Fruit fly (Drosophila melanogaster) whole organism, embryonic: ENCODE measurements around the gene Girdin.

Experiments
- Atf-2 ChIP-seq: fragments of 200-800 bp; sonication (Bioruptor generic); optimal IDR thresholded peaks from 2 replicates; lab custom pipeline; 2016; ENCODE audit warnings: missing biosample characterization, missing genetic modification characterization
- B-H2 ChIP-seq: fragments of 200-800 bp; sonication (Bioruptor generic); optimal IDR thresholded peaks from 2 replicates; lab custom pipeline; 2018; ENCODE audit warnings: missing biosample characterization, mild to moderate bottlenecking, missing genetic modification characterization
- Bdp1 ChIP-seq: fragments of 200-800 bp; sonication (Bioruptor generic); optimal IDR thresholded peaks from 3 replicates; lab custom pipeline; 2016; ENCODE audit warnings: missing biosample characterization, missing genetic modification characterization
- Bgb ChIP-seq: fragments of 200-800 bp; sonication (Bioruptor generic); IDR thresholded peaks from 2 replicates; pipeline ENCODE4 v1.3.6; 2022; ENCODE audit warnings: missing biosample characterization, missing genetic modification characterization; ENCODE audit not compliant: partially characterized antibody
- C15 ChIP-seq: fragments of 200-800 bp; sonication (Bioruptor generic); IDR thresholded peaks from 3 replicates; pipeline ENCODE4 v1.3.6; 2022; ENCODE audit warnings: missing biosample characterization, missing genetic modification characterization
- CG10209 ChIP-seq: fragments of 200-800 bp; sonication (Bioruptor generic); optimal IDR thresholded peaks from 3 replicates; lab custom pipeline; 2017; ENCODE audit warnings: missing biosample characterization, mild to moderate bottlenecking, missing genetic modification characterization, missing genetic modification reagents
- CG12391 ChIP-seq: fragments of 200-800 bp; sonication (Bioruptor generic); optimal IDR thresholded peaks from 3 replicates; lab custom pipeline; 2018; ENCODE audit warnings: missing biosample characterization, mild to moderate bottlenecking, missing genetic modification characterization, moderate library complexity
- CG12744 ChIP-seq: fragments of 200-800 bp; sonication (Bioruptor generic); optimal IDR thresholded peaks from 2 replicates; lab custom pipeline; 2016; ENCODE audit warnings: missing biosample characterization, missing genetic modification characterization
- CG13123 ChIP-seq: fragments of 200-800 bp; sonication (Bioruptor generic); optimal IDR thresholded peaks from 2 replicates; lab custom pipeline; 2016; ENCODE audit warnings: missing biosample characterization, missing genetic modification characterization
- CG14965 ChIP-seq: fragments of 200-800 bp; sonication (Bioruptor generic); optimal IDR thresholded peaks from 2 replicates; lab custom pipeline; 2016; ENCODE audit warnings: missing biosample characterization, missing genetic modification characterization, borderline replicate concordance
- CG15073 ChIP-seq: fragments of 200-800 bp; sonication (Bioruptor generic); optimal IDR thresholded peaks from 2 replicates; lab custom pipeline; 2016; ENCODE audit warnings: missing biosample characterization, missing genetic modification characterization
- CG16815 ChIP-seq: fragments of 200-800 bp; sonication (Bioruptor generic); optimal IDR thresholded peaks from 3 replicates; lab custom pipeline; 2017; ENCODE audit warnings: missing biosample characterization, mild to moderate bottlenecking, missing genetic modification characterization
- CG17385 ChIP-seq: fragments of 200-800 bp; sonication (Bioruptor generic); optimal IDR thresholded peaks from 3 replicates; lab custom pipeline; 2018; ENCODE audit warnings: missing biosample characterization, mild to moderate bottlenecking, missing genetic modification characterization
- CG17568 ChIP-seq: fragments of 200-800 bp; sonication (Bioruptor generic); optimal IDR thresholded peaks from 2 replicates; lab custom pipeline; 2018; ENCODE audit warnings: missing biosample characterization, mild to moderate bottlenecking, missing genetic modification characterization, moderate library complexity
- CG2120 ChIP-seq: fragments of 200-800 bp; sonication (Bioruptor generic); optimal IDR thresholded peaks from 3 replicates; lab custom pipeline; 2016; ENCODE audit warnings: missing biosample characterization, missing genetic modification characterization
- CG2678 ChIP-seq: fragments of 200-800 bp; sonication (Bioruptor generic); optimal IDR thresholded peaks from 3 replicates; lab custom pipeline; 2019; ENCODE audit warnings: missing biosample characterization, mild to moderate bottlenecking, missing genetic modification characterization, moderate library complexity
- CG2889 ChIP-seq: fragments of 200-800 bp; sonication (Bioruptor generic); IDR thresholded peaks from 3 replicates; pipeline ENCODE4 v1.3.6; 2022; ENCODE audit warnings: missing biosample characterization, missing genetic modification characterization
- CG32772 ChIP-seq: fragments of 200-800 bp; sonication (Bioruptor generic); IDR thresholded peaks from 2 replicates; pipeline ENCODE4 v1.3.6; 2022; ENCODE audit warnings: missing biosample characterization, missing genetic modification characterization
- CG3407 ChIP-seq: fragments of 200-800 bp; sonication (Bioruptor generic); optimal IDR thresholded peaks from 2 replicates; lab custom pipeline; 2018; ENCODE audit warnings: missing biosample characterization, mild to moderate bottlenecking, missing genetic modification characterization
- CG3726 ChIP-seq: fragments of 200-800 bp; sonication (Bioruptor generic); IDR thresholded peaks from 3 replicates; pipeline ENCODE4, ENCODE4 v1.3.6; 2022; ENCODE audit warnings: missing biosample characterization, missing genetic modification characterization
- CG4328 ChIP-seq: fragments of 200-800 bp; sonication (Bioruptor generic); optimal IDR thresholded peaks from 3 replicates; lab custom pipeline; 2017; ENCODE audit warnings: missing biosample characterization, missing genetic modification reagents, missing genetic modification characterization
- CG4404 ChIP-seq: fragments of 200-800 bp; sonication (Bioruptor generic); IDR thresholded peaks from 2 replicates; pipeline ENCODE4 v1.3.6; 2022; ENCODE audit warnings: missing biosample characterization, missing genetic modification characterization
- CG5180 ChIP-seq: fragments of 200-800 bp; sonication (Bioruptor generic); optimal IDR thresholded peaks from 3 replicates; lab custom pipeline; 2017; ENCODE audit warnings: missing biosample characterization, missing genetic modification characterization, mild to moderate bottlenecking, moderate library complexity, missing genetic modification reagents
- CG6791 ChIP-seq: fragments of 200-800 bp; sonication (Bioruptor generic); IDR thresholded peaks from 3 replicates; pipeline ENCODE4 v1.3.6; 2022; ENCODE audit warnings: missing biosample characterization, missing genetic modification characterization; ENCODE audit not compliant: partially characterized antibody
- CG8359 ChIP-seq: fragments of 200-800 bp; sonication (Bioruptor generic); optimal IDR thresholded peaks from 2 replicates; lab custom pipeline; 2017; ENCODE audit warnings: missing biosample characterization, mild to moderate bottlenecking, missing genetic modification characterization, borderline replicate concordance
- CG8924 ChIP-seq: fragments of 200-800 bp; optimal IDR thresholded peaks from 3 replicates; lab custom pipeline; 2019; ENCODE audit warnings: missing biosample characterization, mild to moderate bottlenecking, missing genetic modification characterization, moderate library complexity
- D ChIP-seq, 2 experiments: fragments of 200-800 bp in 1 of 2; fragments of >200 bp in 1 of 2; sonication (Bioruptor generic) in 1 of 2; optimal IDR thresholded peaks; 2 replicates in 1 of 2; 3 replicates in 1 of 2; lab custom pipeline; 2017; ENCODE audit warnings: mild to moderate bottlenecking in 1 of 2, missing biosample characterization in 1 of 2, missing genetic modification characterization in 1 of 2, missing genetic modification reagents in 1 of 2
- Dref ChIP-seq: fragments of 200-800 bp; sonication (Bioruptor generic); IDR thresholded peaks from 2 replicates; pipeline ENCODE4 v1.3.6; 2022; ENCODE audit warnings: missing biosample characterization, missing genetic modification characterization
- Hr39 ChIP-seq: fragments of >200 bp; optimal IDR thresholded peaks from 2 replicates; lab custom pipeline; 2017
- Mad ChIP-seq: fragments of 200-800 bp; sonication (Bioruptor generic); optimal IDR thresholded peaks from 2 replicates; lab custom pipeline; 2016; ENCODE audit warnings: missing biosample characterization, missing genetic modification characterization
- Ptx1 ChIP-seq: fragments of 200-800 bp; sonication (Bioruptor generic); IDR thresholded peaks from 2 replicates; pipeline ENCODE4 v1.3.6; 2022; ENCODE audit warnings: missing biosample characterization, missing genetic modification characterization
- Sox100B ChIP-seq: fragments of 200-800 bp; sonication (Bioruptor generic); optimal IDR thresholded peaks from 3 replicates; lab custom pipeline; 2018; ENCODE audit warnings: missing biosample characterization, mild to moderate bottlenecking, missing genetic modification characterization
- Spps ChIP-seq: fragments of 200-800 bp; sonication (Bioruptor generic); optimal IDR thresholded peaks from 2 replicates; lab custom pipeline; 2018; ENCODE audit warnings: missing biosample characterization, mild to moderate bottlenecking, missing genetic modification characterization
- Sry-β ChIP-seq: fragments of 200-800 bp; sonication (Bioruptor generic); optimal IDR thresholded peaks from 2 replicates; lab custom pipeline; 2018; ENCODE audit warnings: missing biosample characterization, mild to moderate bottlenecking, missing genetic modification characterization, moderate library complexity
- YL-1 ChIP-seq: fragments of 200-800 bp; sonication (Bioruptor generic); optimal IDR thresholded peaks from 3 replicates; lab custom pipeline; 2017; ENCODE audit warnings: missing biosample characterization, mild to moderate bottlenecking, missing genetic modification characterization
- crc ChIP-seq: fragments of 200-800 bp; sonication (Bioruptor generic); optimal IDR thresholded peaks from 2 replicates; lab custom pipeline; 2016; ENCODE audit warnings: missing biosample characterization, missing genetic modification characterization
- dpn ChIP-seq, 2 experiments: fragments of 200-800 bp; sonication (Bioruptor generic); optimal IDR thresholded peaks; 3 replicates each; lab custom pipeline; 2016; ENCODE audit warnings: missing biosample characterization in 2 of 2, missing genetic modification characterization in 2 of 2
- fd96Cb ChIP-seq: fragments of 200-800 bp; sonication (Bioruptor generic); optimal IDR thresholded peaks from 2 replicates; lab custom pipeline; 2018; ENCODE audit warnings: missing biosample characterization, mild to moderate bottlenecking, missing genetic modification characterization, moderate library complexity
- gem ChIP-seq: fragments of 200-800 bp; sonication (Bioruptor generic); optimal IDR thresholded peaks from 2 replicates; lab custom pipeline; 2019; ENCODE audit warnings: missing biosample characterization, mild to moderate bottlenecking, missing genetic modification characterization, moderate library complexity
- kah ChIP-seq: fragments of 200-800 bp; sonication (Bioruptor generic); optimal IDR thresholded peaks from 2 replicates; lab custom pipeline; 2018; ENCODE audit warnings: missing biosample characterization, mild to moderate bottlenecking, missing genetic modification characterization
- ken ChIP-seq: fragments of 200-800 bp; sonication (Bioruptor generic); IDR thresholded peaks from 3 replicates; pipeline ENCODE4 v1.3.6; 2022; ENCODE audit warnings: missing biosample characterization, missing genetic modification characterization
- lmd ChIP-seq: fragments of 200-800 bp; sonication (Bioruptor generic); IDR thresholded peaks from 2 replicates; pipeline ENCODE4 v1.3.6; 2022; ENCODE audit warnings: missing biosample characterization, missing genetic modification characterization
- mirr ChIP-seq: fragments of 200-800 bp; sonication (Bioruptor generic); optimal IDR thresholded peaks from 3 replicates; lab custom pipeline; 2018; ENCODE audit warnings: missing biosample characterization, mild to moderate bottlenecking, missing genetic modification characterization
- nom ChIP-seq: fragments of 200-800 bp; sonication (Bioruptor generic); optimal IDR thresholded peaks from 2 replicates; lab custom pipeline; 2017; ENCODE audit warnings: missing biosample characterization, missing genetic modification characterization, mild to moderate bottlenecking, moderate library complexity, missing genetic modification reagents
- odd ChIP-seq: fragments of 200-800 bp; sonication (Bioruptor generic); optimal IDR thresholded peaks from 2 replicates; lab custom pipeline; 2017; ENCODE audit warnings: missing biosample characterization, mild to moderate bottlenecking, missing genetic modification characterization
- org-1 ChIP-seq: fragments of 200-800 bp; sonication (Bioruptor generic); optimal IDR thresholded peaks from 2 replicates; lab custom pipeline; 2017; ENCODE audit warnings: missing biosample characterization, missing genetic modification characterization
- slp2 ChIP-seq: fragments of 200-800 bp; sonication (Bioruptor generic); optimal IDR thresholded peaks from 2 replicates; lab custom pipeline; 2016; ENCODE audit warnings: missing biosample characterization, missing genetic modification characterization
- tap ChIP-seq: fragments of 200-800 bp; optimal IDR thresholded peaks from 3 replicates; lab custom pipeline; 2019; ENCODE audit warnings: missing biosample characterization, mild to moderate bottlenecking, missing genetic modification characterization, moderate library complexity
- tin ChIP-seq: fragments of 200-800 bp; sonication (Bioruptor generic); optimal IDR thresholded peaks from 3 replicates; lab custom pipeline; 2016; ENCODE audit warnings: missing biosample characterization, missing genetic modification characterization
- ttk ChIP-seq: fragments of 200-800 bp; sonication (Bioruptor generic); IDR thresholded peaks from 2 replicates; pipeline ENCODE4 v2.1.2; 2022; ENCODE audit warnings: missing biosample characterization, missing genetic modification characterization
- tup ChIP-seq: fragments of 200-800 bp; sonication (Bioruptor generic); optimal IDR thresholded peaks from 2 replicates; lab custom pipeline; 2016; ENCODE audit warnings: missing biosample characterization, mild to moderate bottlenecking, missing genetic modification characterization, moderate library complexity

Gene Girdin

DNA sequence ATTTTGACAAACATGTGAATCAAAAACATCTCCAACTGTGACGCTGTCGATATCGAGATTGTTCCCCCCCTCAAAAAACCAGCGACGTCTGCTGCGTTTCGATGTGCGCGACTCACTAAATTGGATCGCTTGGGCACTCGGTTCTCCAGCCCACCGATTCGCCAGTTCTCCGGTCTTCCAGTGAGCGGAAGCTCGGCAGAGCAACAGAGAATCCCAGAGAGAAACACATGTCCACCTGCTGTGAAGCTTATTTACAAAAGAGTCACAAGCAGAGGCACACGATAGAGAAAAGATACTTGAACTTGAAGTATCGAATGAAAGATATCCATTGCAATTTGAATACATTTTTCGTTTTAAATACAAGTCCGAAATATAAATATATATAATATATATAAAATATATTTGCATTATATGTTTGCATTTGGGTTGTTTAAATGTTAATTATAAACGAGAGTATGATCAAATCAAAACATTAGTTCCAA is 44.6 kb upstream of the Girdin start (continued):
- TF ChIP-seq mirr (GFP tag; lab: Kevin White, UChicago) = no peak
- peak; percentile 29 for TF ChIP-seq CG12391 (tag; lab: Kevin White, UChicago)
- no peak for TF ChIP-seq tin (GFP tag; lab: Kevin White, UChicago)
- peak; percentile 20 for TF ChIP-seq CG8924
- TF ChIP-seq tap = no peak
- no peak for TF ChIP-seq Dref (GFP tag; lab: Robert Waterston, UW)
- TF ChIP-seq C15 (GFP tag; lab: Robert Waterston, UW) = no peak
- TF ChIP-seq Sox100B = no peak
- TF ChIP-seq Sry-β = no peak
- no peak for TF ChIP-seq Atf-2 (GFP tag; lab: Kevin White, UChicago)
- TF ChIP-seq CG2120 (GFP tag; lab: Kevin White, UChicago) = peak; percentile 26
- no peak for TF ChIP-seq CG32772 (GFP tag; lab: Robert Waterston, UW)
- TF ChIP-seq YL-1 = no peak
- no peak for TF ChIP-seq ken (GFP tag; lab: Robert Waterston, UW)
- no peak for TF ChIP-seq dpn (GFP tag; optimal IDR thresholded peaks at IDR 0.05; lab: Kevin White, UChicago)
- TF ChIP-seq Ptx1 = no peak
- no peak for TF ChIP-seq CG14965
- TF ChIP-seq Hr39 (lab: Kevin White, UChicago) = no peak
- no peak for TF ChIP-seq Mad (GFP tag; lab: Kevin White, UChicago)
- TF ChIP-seq CG15073 (GFP tag; lab: Kevin White, UChicago) = no peak
- no peak for TF ChIP-seq tup (GFP tag; lab: Kevin White, UChicago)
- no peak for TF ChIP-seq slp2 (GFP tag; lab: Kevin White, UChicago)
- TF ChIP-seq fd96Cb = no peak
- TF ChIP-seq Spps = no peak
- no peak for TF ChIP-seq CG6791
- TF ChIP-seq Bdp1 (GFP tag; lab: Kevin White, UChicago) = no peak
- peak; percentile 39 for TF ChIP-seq CG17385 (GFP tag; lab: Kevin White, UChicago)
- no peak for TF ChIP-seq CG12744
- no peak for TF ChIP-seq CG16815
- no peak for TF ChIP-seq CG13123 (GFP tag; lab: Kevin White, UChicago)
- no peak for TF ChIP-seq crc (GFP tag; lab: Kevin White, UChicago)
- TF ChIP-seq nom = peak; percentile 1
- TF ChIP-seq kah = no peak
- TF ChIP-seq CG3407 (GFP tag; lab: Kevin White, UChicago) = no peak
- TF ChIP-seq CG4328 (GFP tag; lab: Kevin White, UChicago) = no peak
- peak; percentile 30 for TF ChIP-seq B-H2 (GFP tag; lab: Kevin White, UChicago)
- no peak for TF ChIP-seq CG17568 (GFP tag; lab: Kevin White, UChicago)
- no peak for TF ChIP-seq CG3726 (GFP tag; lab: Robert Waterston, UW)
- TF ChIP-seq odd (GFP tag; lab: Kevin White, UChicago) = no peak
- TF ChIP-seq CG8359 (GFP tag; lab: Kevin White, UChicago) = no peak
- TF ChIP-seq CG4404 = no peak
- TF ChIP-seq gem (tag; lab: Kevin White, UChicago) = peak; percentile 52
- TF ChIP-seq CG5180 (GFP tag; lab: Kevin White, UChicago) = no peak
- peak; percentile 58 for TF ChIP-seq CG2678 (tag; lab: Kevin White, UChicago)
- TF ChIP-seq CG2889 (GFP tag; lab: Robert Waterston, UW) = no peak
- peak; percentile 36; the same call in 1 of the 2 replicates for TF ChIP-seq Bgb (GFP tag; lab: Robert Waterston, UW)
- no peak for TF ChIP-seq D (optimal IDR thresholded peaks at IDR 0.05; lab: Kevin White, UChicago)
- TF ChIP-seq D (GFP tag; optimal IDR thresholded peaks at IDR 0.05; lab: Kevin White, UChicago) = no peak
- TF ChIP-seq CG10209 (GFP tag; lab: Kevin White, UChicago) = peak; percentile 21
- no peak for TF ChIP-seq lmd (GFP tag; lab: Robert Waterston, UW)
- no peak for TF ChIP-seq org-1
- no peak for TF ChIP-seq ttk
